Worm (Caenorhabditis elegans): Measurements from ENCODE around the gene M117.4.

The M117.4 gene

DNA sequence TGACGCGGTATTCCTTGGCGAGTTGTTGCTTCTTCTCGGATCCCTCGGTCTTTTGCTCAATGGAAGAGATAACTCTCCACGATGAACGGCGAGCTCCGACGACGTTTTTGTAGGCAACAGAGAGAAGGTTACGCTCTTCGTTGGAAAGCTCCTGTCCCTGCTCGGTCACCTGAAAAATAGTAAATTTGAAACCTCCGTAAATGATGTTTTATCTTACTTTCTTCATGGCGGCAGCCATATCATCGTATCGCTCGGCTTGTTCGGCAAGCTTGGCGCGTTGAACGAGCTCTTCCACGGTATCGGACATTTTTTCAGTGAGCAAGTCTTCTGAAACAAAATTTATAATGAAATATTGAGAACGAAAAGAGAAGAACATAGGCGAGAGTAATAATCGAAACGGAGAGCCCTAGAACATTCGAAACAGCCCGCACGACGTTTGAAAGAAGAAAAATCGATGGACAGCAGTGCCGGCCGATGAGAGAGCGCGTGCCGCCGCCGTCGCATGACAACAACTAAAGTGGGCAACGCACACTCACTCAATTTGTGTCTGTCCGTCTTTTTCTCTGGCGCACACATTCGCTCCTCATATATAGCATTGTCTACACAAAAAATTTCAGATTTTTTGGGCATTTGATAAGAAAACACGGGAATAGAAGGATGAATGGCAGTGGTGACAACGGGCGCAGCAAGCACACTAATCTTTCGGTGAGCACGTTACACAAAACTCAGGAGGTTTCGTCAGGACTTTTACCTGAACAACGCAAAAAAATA lies 11.6 kb downstream of the M117.4 start, which contains the start of the genes par-5 and M117.3:
Gene par-5 (minus strand): TSS at position 334 of the 771 bp plus-strand sequence.
Gene M117.3 (plus strand): TSS at position 616 of the 771 bp plus-strand sequence.
- TF ChIP-seq F13H6.1 (tag; optimal IDR thresholded peaks at IDR 0.05) (no peak), ceh-48 (tag; optimal IDR thresholded peaks at IDR 0.05) (peak; percentile 98), unc-86 (tag; optimal IDR thresholded peaks at IDR 0.05) (no peak), ceh-6 (GFP tag; optimal IDR thresholded peaks at IDR 0.05) (no peak), mec-3 (tag; optimal IDR thresholded peaks at IDR 0.05; ENCODE audit: borderline replicate concordance) (no peak), unc-42 (tag; optimal IDR thresholded peaks at IDR 0.05) (peak; percentile 80), pat-9 (tag; optimal IDR thresholded peaks at IDR 0.05) (no peak), lim-6 (tag; optimal IDR thresholded peaks at IDR 0.05) (no peak), tbx-7 (tag; optimal IDR thresholded peaks at IDR 0.05) (no peak), C38D4.7 (GFP tag; optimal IDR thresholded peaks at IDR 0.05) (no peak), ceh-45 (GFP tag; IDR thresholded peaks at IDR 0.05) (no peak), fkh-10 (GFP tag; optimal IDR thresholded peaks at IDR 0.05) (no peak), ceh-22 (tag; optimal IDR thresholded peaks at IDR 0.05) (no peak), ttx-3 (tag; optimal IDR thresholded peaks at IDR 0.05) (no peak), K02D7.2 (tag; optimal IDR thresholded peaks at IDR 0.05) (no peak), ceh-19 (GFP tag; optimal IDR thresholded peaks at IDR 0.05) (no peak), T23F11.4 (GFP tag; optimal IDR thresholded peaks at IDR 0.05) (no peak), ceh-34 (tag; optimal IDR thresholded peaks at IDR 0.05) (peak; percentile 15), elt-4 (tag; optimal IDR thresholded peaks at IDR 0.05) (no peak), lin-11 (tag; optimal IDR thresholded peaks at IDR 0.05) (no peak), ceh-9 (tag; optimal IDR thresholded peaks at IDR 0.05) (no peak), nhr-11 (tag; optimal IDR thresholded peaks at IDR 0.05) (no peak), ceh-14 (tag; optimal IDR thresholded peaks at IDR 0.05) (peak; percentile 53), dve-1 (tag; optimal IDR thresholded peaks at IDR 0.05) (peak; percentile 24), fax-1 (tag; optimal IDR thresholded peaks at IDR 0.05) (no peak), ceh-30 (tag; optimal IDR thresholded peaks at IDR 0.05) (no peak), unc-3 (GFP tag; conservative IDR thresholded peaks at IDR 0.05) (no peak), unc-3 (tag; optimal IDR thresholded peaks at IDR 0.05) (no peak), ama-1 (optimal IDR thresholded peaks at IDR 0.05) (no peak), madf-2 (tag; optimal IDR thresholded peaks at IDR 0.05) (peak; percentile 19), nhr-232 (tag; optimal IDR thresholded peaks at IDR 0.05) (no peak), pax-1 (tag; optimal IDR thresholded peaks at IDR 0.05) (no peak), odd-2 (tag; optimal IDR thresholded peaks at IDR 0.05) (no peak), npax-4 (tag; optimal IDR thresholded peaks at IDR 0.05) (no peak), pha-2 (tag; optimal IDR thresholded peaks at IDR 0.05) (no peak), hlh-6 (tag; optimal IDR thresholded peaks at IDR 0.05) (no peak), unc-55 (GFP tag; optimal IDR thresholded peaks at IDR 0.05) (no peak), tbx-2 (tag; optimal IDR thresholded peaks at IDR 0.05) (peak; percentile 36), syd-9 (tag; optimal IDR thresholded peaks at IDR 0.05) (peak; percentile 2), ceh-18 (tag; optimal IDR thresholded peaks at IDR 0.05) (no peak), gmeb-2 (tag; optimal IDR thresholded peaks at IDR 0.05) (no peak), sdc-2 (tag; optimal IDR thresholded peaks at IDR 0.05) (no peak), ceh-2 (tag; optimal IDR thresholded peaks at IDR 0.05) (no peak), Y22D7AL.16 (tag; optimal IDR thresholded peaks at IDR 0.05) (no peak), rnt-1 (tag; optimal IDR thresholded peaks at IDR 0.05) (no peak), ref-2 (tag; optimal IDR thresholded peaks at IDR 0.05) (peak; percentile 49), che-1 (tag; optimal IDR thresholded peaks at IDR 0.05) (no peak), hlh-8 (tag; optimal IDR thresholded peaks at IDR 0.05) (peak; percentile 1), pha-4 (tag; optimal IDR thresholded peaks at IDR 0.05) (no peak), ceh-31 (tag; optimal IDR thresholded peaks at IDR 0.05) (peak; percentile 79), sox-4 (tag; optimal IDR thresholded peaks at IDR 0.05) (no peak), nfya-1 (tag; optimal IDR thresholded peaks at IDR 0.05) (peak; percentile 61), K09A11.1 (tag; optimal IDR thresholded peaks at IDR 0.05; ENCODE audit: insufficient read depth) (no peak)
